Fruit fly (Drosophila melanogaster): ENCODE measurements around the gene CG7992.

The CG7992 gene

DNA sequence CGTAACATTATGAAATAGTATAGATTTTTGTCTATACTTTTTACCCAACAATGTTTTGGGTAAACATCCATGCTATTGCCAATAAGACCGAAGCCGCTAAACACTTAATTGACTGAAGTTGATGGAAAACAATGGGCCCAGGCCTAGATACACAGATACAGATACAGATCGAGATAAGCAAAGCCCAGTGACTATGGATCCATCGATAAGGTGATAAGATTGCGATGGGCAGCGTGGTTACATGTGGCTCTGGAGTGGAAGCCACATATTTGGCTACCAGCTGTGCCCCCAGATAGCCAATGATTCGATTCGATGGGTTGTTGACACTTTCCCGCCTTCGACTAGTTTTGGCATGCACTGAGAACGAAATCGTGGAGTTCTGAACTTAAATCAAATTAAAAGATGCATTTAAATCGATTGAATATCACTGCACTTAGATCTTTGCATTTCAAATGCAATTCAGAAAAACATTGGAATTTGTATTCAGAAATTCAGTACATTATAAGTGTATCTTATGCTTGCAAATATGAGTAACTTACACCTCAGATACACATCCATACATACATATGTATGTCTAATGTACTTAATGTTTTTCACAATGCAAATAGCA is 6.7 kb downstream of the CG7992 start:
- no peak for TF ChIP-seq CG8478 (optimal IDR thresholded peaks at IDR 0.05)
- no peak for TF ChIP-seq CTCF (optimal IDR thresholded peaks at IDR 0.05)

DNA sequence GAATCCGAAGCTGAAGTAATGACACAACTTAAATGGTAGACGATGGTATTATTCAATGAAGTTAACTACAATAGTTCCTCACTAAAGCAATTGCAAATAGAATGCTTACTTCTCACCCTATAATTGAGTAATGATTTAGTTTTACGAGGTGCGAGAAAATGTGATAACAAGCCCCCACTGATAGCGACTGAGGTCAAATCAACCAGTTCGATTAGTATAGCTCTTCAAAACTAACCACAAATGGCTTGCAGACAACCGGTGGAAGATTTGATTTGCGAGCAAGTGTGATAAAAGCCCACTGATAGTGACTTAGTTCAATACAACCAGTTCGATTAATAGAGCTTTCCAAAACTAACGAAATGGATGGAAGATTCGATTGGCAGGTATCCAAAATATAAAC is 7.7 kb downstream of the CG7992 start:
- TF ChIP-seq CG8478 (optimal IDR thresholded peaks at IDR 0.05): no peak
- no peak for TF ChIP-seq CTCF (optimal IDR thresholded peaks at IDR 0.05)

DNA sequence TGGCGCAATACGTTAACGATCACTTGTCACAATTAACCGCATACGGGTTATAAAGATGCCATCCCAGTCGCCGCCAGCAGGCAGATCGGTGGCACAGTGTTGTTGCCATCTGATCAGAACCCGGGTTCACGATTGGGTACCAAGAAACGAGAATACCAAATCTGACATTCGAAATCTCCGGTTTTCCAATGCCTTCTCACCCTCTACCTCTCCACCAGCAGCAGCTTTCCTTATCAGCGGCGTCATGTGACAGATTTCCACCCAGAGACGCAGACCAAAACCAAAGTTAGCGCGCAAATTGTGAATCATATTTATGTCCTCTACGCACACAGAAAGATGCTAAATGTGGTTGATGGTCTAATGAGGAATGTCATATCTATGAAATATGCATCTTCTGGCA is 8.4 kb downstream of the CG7992 start:
- TF ChIP-seq CG8478 (optimal IDR thresholded peaks at IDR 0.05) (no peak), CTCF (optimal IDR thresholded peaks at IDR 0.05) (no peak)

DNA sequence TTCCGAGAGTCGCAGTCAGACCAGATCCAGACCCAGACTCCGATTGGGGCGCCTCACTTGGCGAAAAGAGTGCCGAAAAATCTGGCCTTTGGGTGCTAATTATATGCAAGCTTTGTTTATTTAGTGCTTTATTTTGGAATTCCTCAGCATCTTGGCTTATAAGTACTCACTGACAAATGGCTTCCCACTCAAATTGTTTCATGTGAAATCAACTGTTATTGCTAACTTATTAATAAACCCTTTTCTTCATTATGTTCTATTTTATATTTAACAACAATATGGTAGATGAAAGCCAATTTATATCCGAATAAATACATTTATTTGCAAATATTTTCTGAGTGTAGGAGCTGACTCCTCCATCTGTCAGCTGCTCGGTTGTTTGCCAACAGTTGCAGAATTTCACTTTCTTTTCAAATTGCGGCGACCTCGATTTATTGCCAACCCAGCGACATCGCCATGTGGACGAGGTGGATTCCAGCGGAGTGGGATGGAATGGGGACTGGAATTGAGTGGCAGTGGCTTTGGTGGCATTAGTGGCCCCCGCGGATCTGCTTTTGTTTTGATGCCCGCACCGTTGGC is 17.1 kb downstream of the CG7992 start:
- TF ChIP-seq CTCF (optimal IDR thresholded peaks at IDR 0.05): no peak
- no peak for TF ChIP-seq CG8478 (optimal IDR thresholded peaks at IDR 0.05)

DNA sequence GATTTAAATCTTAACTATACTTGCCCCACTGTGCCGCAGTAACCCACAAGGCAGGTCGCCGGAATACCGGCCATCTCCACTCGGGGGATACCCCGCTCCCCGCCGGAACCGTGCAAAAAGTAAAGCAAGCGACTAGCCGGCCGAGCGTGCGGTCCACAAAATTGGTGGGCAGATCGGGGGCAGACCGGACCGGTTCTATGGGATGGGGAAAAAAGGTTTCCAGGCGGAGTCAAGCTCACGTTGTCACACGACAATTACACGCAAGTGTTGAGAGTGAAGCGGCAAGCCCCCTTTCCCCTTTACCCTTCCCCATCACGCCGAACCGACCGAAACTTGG is 21.8 kb downstream of the CG7992 start:
- TF ChIP-seq CG8478 (optimal IDR thresholded peaks at IDR 0.05): no peak
- no peak for TF ChIP-seq CTCF (optimal IDR thresholded peaks at IDR 0.05)

DNA sequence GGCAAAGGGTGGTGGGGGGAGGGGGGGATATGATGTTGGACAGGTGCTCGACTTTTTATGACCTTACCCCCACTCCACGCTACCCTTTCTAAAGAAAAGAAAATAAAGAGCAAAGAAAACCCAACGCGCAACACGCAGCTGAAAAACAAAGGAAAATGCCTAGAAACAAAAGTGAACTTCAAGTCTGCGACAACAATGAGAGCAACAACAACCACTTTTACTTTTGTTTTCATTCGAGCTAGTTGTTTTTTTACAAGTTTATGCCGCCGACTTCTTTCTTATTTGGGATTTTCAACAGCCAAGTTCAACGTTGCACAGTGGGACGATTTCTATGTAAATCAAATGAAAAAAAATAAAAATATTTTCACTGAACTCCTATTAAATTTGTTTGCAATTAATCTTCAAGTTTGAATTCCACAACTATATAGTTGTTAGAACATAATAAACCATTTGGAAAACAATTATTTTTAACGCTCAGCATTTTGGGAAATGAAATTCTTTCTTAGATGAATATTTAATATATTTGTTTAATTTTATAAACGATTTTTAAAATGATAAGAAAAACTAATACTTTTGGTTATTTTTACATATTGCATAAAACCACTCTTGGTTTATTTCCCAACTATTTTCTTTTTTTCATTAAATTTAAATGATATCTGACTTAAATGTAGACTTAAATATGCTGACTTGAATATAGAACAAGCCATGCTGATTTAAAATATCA is 22.3 kb downstream of the CG7992 start:
- TF ChIP-seq CG8478 (optimal IDR thresholded peaks at IDR 0.05) (no peak), CTCF (optimal IDR thresholded peaks at IDR 0.05) (no peak)

DNA sequence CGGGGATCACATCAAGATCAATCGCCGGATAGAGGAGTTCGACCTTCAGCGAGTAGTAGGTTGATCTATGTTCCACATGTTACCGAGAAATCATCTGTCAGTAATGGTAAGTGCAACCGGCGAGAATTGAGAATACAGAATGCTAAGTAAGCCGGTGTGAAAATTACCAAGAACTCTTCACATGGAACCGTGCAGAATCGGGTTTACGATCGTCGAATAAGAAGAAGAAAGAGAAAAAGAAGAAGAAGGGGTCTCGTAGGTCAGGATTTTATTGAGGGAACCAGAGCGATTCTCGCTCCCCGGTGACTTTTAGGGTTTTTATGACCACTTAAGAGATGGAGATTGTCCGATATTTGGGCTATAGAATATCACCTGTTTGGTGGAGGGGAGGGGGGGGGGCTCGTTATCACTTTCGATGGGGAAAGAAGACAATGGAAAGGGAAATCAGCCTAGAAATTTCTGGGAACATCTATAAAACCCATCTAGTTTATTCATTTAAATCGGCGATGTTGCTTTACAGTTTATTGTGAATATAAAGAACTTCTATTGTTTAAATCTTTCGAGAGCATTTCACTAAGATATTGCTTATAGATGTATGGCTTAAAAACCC is 26.0 kb downstream of the CG7992 start:
- no peak for TF ChIP-seq CTCF (optimal IDR thresholded peaks at IDR 0.05)
- no peak for TF ChIP-seq CG8478 (optimal IDR thresholded peaks at IDR 0.05)

DNA sequence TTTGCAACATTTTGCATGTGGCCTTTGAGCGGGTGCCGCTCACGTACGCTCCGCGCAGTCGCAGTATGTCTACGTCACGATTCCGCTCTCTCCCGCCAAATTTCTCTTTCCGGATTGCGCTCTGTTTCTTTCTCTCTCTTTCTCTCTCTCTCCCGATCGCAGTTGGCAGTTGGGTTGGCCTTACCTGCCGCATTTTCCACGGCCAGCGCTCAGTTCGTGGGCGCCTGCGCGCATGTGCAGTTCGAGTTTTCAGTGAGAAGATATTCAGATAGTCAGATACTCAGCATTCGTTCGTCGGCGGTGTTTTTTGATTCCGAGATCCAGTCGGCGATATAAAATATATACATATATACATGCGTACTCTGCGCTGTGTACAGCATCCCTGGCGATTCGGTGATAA is 26.6 kb downstream of the CG7992 start, which contains the start of gene CG7884:
TSS of gene CG7884 (plus strand) at position 208 of the 400 bp plus-strand sequence.
- TF ChIP-seq CTCF (optimal IDR thresholded peaks at IDR 0.05) (no peak), CG8478 (optimal IDR thresholded peaks at IDR 0.05) (no peak)

DNA sequence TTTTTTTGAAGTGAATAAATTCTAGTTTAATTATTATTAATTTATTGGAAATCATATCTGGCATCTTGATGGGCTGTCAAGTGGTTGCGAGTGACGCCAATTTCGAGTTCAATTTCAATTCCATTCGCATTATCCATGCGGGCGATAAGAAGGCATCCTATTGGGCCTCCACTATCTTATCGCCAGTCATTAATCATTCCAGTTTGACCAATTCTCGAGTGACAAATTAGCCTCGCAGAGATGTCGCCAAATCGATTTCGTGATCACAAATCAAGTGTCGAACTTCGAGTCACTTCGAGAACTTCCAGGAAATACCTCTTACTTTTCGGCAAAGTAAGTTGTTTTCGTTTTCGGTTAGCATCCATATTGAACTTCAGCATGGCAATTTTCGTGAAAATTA is 30.4 kb downstream of the CG7992 start:
- TF ChIP-seq CTCF (optimal IDR thresholded peaks at IDR 0.05): no peak
- no peak for TF ChIP-seq CG8478 (optimal IDR thresholded peaks at IDR 0.05)

DNA sequence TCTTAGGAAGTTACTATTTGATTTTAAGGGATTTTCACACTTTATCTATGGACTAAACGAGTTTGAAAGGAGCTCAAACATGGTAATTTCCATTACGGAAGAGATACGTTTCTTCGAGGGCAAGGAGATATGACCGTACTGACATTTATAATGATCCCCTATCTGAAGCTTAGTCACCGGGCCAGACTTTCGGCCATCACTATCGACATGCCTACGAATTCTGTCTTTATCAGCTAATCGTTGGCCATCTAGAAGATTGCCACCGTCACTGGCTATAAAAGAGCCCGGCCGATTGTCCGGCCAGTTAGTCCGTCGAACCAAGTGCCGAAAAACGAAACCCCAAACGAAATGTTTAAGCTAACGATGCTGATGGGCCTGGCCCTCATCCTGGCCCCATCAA is 31.8 kb downstream of the CG7992 start, which contains the start of gene Muc18B:
TSS of gene Muc18B (plus strand) at position 301 of the 400 bp plus-strand sequence.
- no peak for TF ChIP-seq CG8478 (optimal IDR thresholded peaks at IDR 0.05)
- no peak for TF ChIP-seq CTCF (optimal IDR thresholded peaks at IDR 0.05)

DNA sequence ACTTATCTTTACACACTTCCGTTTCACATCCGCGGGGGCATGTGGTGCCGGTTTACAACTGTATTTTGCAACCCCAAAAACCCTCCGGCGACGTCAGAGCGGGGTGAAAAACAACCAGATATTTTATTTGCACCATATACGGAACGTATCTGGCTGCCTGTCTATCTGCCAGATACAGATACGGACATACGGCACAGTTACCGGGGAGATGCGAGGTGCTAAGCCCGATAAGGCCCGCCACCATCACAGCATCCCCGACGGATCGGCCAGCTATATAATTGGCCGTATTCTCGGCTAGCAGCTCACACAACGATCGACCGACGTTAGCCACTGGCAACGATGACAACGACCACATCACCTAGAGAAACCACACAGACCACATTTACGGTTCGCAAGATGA is 34.1 kb downstream of the CG7992 start, which contains the start of gene Mur18B:
TSS of gene Mur18B (plus strand) at position 301 of the 400 bp plus-strand sequence.
- TF ChIP-seq CG8478 (optimal IDR thresholded peaks at IDR 0.05) (no peak), CTCF (optimal IDR thresholded peaks at IDR 0.05) (no peak)

DNA sequence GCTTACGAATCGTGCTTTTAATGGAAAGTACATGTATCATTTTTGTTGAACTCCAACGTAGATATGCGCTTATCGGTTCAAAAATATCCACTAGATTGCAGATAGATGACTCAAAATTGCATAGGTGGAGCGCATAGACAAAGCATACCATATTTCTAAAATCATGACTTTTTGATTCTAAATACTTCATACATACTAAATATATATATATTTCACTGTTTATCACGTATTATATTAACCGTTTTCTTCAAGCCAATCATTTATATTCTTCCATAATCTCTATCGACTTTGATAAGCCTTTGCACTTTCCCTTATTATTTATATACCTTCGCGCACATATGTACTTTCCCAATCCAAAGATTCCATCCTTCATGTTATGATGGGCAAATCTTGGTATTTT is 35.1 kb downstream of the CG7992 start, which contains the start of gene CG14195:
TSS of gene CG14195 (minus strand) at position 101 of the 400 bp plus-strand sequence.
- TF ChIP-seq CTCF (optimal IDR thresholded peaks at IDR 0.05): no peak
- TF ChIP-seq CG8478 (optimal IDR thresholded peaks at IDR 0.05): no peak

DNA sequence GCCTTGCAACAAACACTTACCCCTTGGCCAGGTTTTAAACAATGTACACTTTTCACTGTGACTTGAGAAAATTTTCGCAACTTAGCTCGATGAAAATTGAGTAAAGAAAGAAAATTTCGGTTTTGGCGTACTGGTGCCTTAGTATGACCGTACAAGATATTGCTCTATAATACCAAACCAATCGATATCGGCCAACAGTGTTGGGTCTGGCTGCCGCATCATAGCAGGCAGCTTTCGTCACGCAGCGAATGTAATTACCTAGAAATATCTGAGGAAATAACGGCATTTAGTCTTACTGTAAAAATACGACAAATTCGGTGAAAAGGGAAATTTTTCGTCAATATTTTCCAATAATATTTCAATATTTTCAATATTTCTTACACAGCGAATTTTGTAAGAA is 39.0 kb downstream of the CG7992 start, which contains the start of gene Ulp1:
TSS of gene Ulp1 (minus strand) at position 174 of the 400 bp plus-strand sequence.
- TF ChIP-seq CG8478 (optimal IDR thresholded peaks at IDR 0.05) (no peak), CTCF (optimal IDR thresholded peaks at IDR 0.05) (peak; percentile 58 to 67)

DNA sequence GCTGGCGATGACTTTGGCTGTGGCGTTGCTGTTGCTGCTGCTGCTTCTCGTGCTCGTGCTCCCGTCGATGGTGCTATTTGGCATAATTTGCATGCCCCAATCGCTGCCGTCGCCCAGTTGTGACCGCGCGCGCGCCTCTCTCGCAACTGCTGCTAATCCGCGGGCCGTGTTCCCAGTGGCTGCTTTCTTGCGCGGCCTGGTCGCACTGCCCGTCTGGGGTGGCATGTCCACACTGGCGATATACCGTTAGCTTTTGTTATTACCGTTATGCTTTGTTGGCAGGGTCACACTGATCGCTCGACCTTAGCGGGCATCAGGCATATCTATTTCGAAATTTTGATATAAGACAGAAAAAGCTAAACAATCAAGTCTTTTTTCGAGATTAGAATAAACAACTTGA is 45.4 kb downstream of the CG7992 start, which contains the start of gene CG7990:
TSS of gene CG7990 (minus strand) at position 350 of the 400 bp plus-strand sequence.
- no peak for TF ChIP-seq CTCF (optimal IDR thresholded peaks at IDR 0.05)
- no peak for TF ChIP-seq CG8478 (optimal IDR thresholded peaks at IDR 0.05)
